Worm (Caenorhabditis elegans) whole organism, early embryonic: ENCODE results near the gene sru-17.

ENCODE experiments used
- B0310.2 ChIP-seq: sonication (generic microtip); optimal IDR thresholded peaks from 2 replicates; lab custom pipeline; 2016; ENCODE audit warnings: mild to moderate bottlenecking, missing genetic modification characterization, missing compliant biosample characterization
- F13C5.2 ChIP-seq: sonication (generic microtip); optimal IDR thresholded peaks from 2 replicates; lab custom pipeline; 2017; ENCODE audit warnings: mild to moderate bottlenecking, missing genetic modification characterization, inconsistent platforms, missing compliant biosample characterization
- aly-1 ChIP-seq: sonication (generic microtip); optimal IDR thresholded peaks from 2 replicates; lab custom pipeline; 2016; ENCODE audit warnings: missing genetic modification characterization, missing compliant biosample characterization
- ama-1 ChIP-seq: fragments of 150-350 bp; optimal IDR thresholded peaks from 2 replicates; lab custom pipeline; 2014
- ceh-13 ChIP-seq: fragments of 200-800 bp; sonication (Bioruptor generic); optimal IDR thresholded peaks from 2 replicates; lab custom pipeline; 2018; ENCODE audit warnings: mild to moderate bottlenecking, missing genetic modification characterization, missing compliant biosample characterization
- ceh-36 ChIP-seq: sonication (generic microtip); optimal IDR thresholded peaks from 2 replicates; lab custom pipeline; 2016; ENCODE audit warnings: missing genetic modification characterization, inconsistent platforms, missing compliant biosample characterization
- ets-7 ChIP-seq: sonication (generic microtip); optimal IDR thresholded peaks from 2 replicates; lab custom pipeline; 2016; ENCODE audit warnings: missing genotype, missing genetic modification characterization, missing compliant biosample characterization
- flt-1 ChIP-seq: fragments of 200-800 bp; sonication (Bioruptor generic); IDR thresholded peaks from 2 replicates; pipeline ENCODE4 v1.3.6; 2022; ENCODE audit warnings: missing genetic modification characterization, missing compliant biosample characterization
- hmbx-1 ChIP-seq: sonication (generic microtip); optimal IDR thresholded peaks from 2 replicates; lab custom pipeline; 2016; ENCODE audit warnings: mild to moderate bottlenecking, missing genetic modification characterization, missing compliant biosample characterization
- hmg-4 ChIP-seq: fragments of 200-800 bp; sonication (Bioruptor generic); optimal IDR thresholded peaks from 2 replicates; lab custom pipeline; 2018; ENCODE audit warnings: mild to moderate bottlenecking, missing genetic modification characterization, missing compliant biosample characterization
- hnd-1 ChIP-seq: sonication (generic microtip); optimal IDR thresholded peaks from 2 replicates; lab custom pipeline; 2016; ENCODE audit warnings: missing genetic modification characterization, missing compliant biosample characterization
- pes-1 ChIP-seq: fragments of 200-800 bp; sonication (Bioruptor generic); IDR thresholded peaks from 2 replicates; pipeline ENCODE4 v1.3.6; 2022; ENCODE audit warnings: missing genetic modification reagents, missing genetic modification characterization, missing compliant biosample characterization
- scrt-1 ChIP-seq: fragments of 200-800 bp; sonication (Bioruptor generic); IDR thresholded peaks from 2 replicates; pipeline ENCODE4 v1.3.6; 2022; ENCODE audit warnings: missing genetic modification characterization, missing compliant biosample characterization
- sea-1 ChIP-seq: fragments of 200-800 bp; sonication (Bioruptor generic); conservative IDR thresholded peaks from 2 replicates; pipeline ENCODE4 v1.3.6; 2022; ENCODE audit warnings: missing genetic modification characterization, missing compliant biosample characterization
- tbx-11 ChIP-seq: fragments of 200-800 bp; sonication (Bioruptor generic); IDR thresholded peaks from 2 replicates; pipeline ENCODE4 v1.3.6; 2022; ENCODE audit warnings: missing genetic modification characterization, missing compliant biosample characterization
- tbx-37 ChIP-seq: fragments of 200-800 bp; sonication (Bioruptor generic); conservative IDR thresholded peaks from 2 replicates; pipeline ENCODE4 v1.3.6; 2022; ENCODE audit warnings: missing genetic modification reagents, missing genetic modification characterization, missing compliant biosample characterization
- tra-4 ChIP-seq: sonication (generic microtip); optimal IDR thresholded peaks from 2 replicates; lab custom pipeline; 2017; ENCODE audit warnings: missing genetic modification characterization, missing compliant biosample characterization

sru-17 gene

DNA sequence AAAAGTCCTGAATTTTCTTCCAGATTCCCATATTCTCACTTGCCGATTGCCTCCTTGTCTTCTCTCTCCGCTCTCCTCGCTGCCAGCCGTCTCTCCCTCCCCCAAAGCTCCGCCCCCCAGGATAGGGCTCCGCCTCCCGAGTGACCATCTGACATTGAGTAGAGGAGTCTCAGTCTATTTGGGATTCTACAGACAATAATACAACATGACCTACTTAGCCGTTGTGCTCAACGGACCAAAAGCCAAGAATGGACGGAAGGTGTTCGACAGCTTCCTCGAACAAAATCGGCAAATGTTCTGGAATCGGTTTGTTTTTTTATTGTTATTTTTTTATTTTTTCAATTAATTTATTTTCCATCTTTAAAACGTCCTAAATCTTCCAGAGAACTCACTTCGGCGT, 36.5 kb downstream of the sru-17 start, which contains the start of gene ham-1:
Gene ham-1 (plus strand): TSS at position 173 of the 400 bp plus-strand sequence.
- TF ChIP-seq tbx-11 (GFP tag; lab: Robert Waterston, UW) (no peak), ets-7 (tag; lab: Kevin White, UChicago) (no peak), F13C5.2 (tag; lab: Kevin White, UChicago) (no peak), ama-1 (lab: Kevin White, UChicago) (no peak), flt-1 (no peak), hnd-1 (tag; lab: Kevin White, UChicago) (no peak), B0310.2 (tag; lab: Kevin White, UChicago) (no peak), ceh-13 (GFP tag; lab: Kevin White, UChicago) (no peak), pes-1 (GFP tag; lab: Robert Waterston, UW) (no peak), hmbx-1 (tag; lab: Kevin White, UChicago) (no peak), tra-4 (no peak), ceh-36 (no peak), hmg-4 (GFP tag; lab: Kevin White, UChicago) (no peak), tbx-37 (no peak), sea-1 (GFP tag; lab: Robert Waterston, UW) (no peak), aly-1 (no peak), scrt-1 (no peak)

DNA sequence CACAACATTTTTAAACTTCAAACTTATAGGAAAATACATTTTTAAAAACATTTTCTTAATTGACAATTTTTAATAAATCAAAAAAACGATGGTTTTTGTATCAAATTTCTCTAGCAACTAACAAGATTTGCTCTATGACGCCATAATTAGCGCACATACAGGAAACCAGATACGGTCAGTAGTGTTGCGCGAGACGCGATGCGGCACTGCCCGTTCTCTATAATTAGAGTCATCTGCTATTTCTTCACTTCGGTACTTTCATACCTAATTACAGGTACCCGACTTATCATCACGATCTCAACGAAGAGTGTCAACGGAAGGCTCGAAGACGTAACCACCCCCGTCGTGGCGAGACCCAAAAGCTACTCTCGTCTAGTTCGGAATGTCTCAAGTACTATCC, 39.1 kb downstream of the sru-17 start:
- TF ChIP-seq sea-1 (GFP tag; lab: Robert Waterston, UW) (no peak), tbx-11 (GFP tag; lab: Robert Waterston, UW) (no peak), B0310.2 (tag; lab: Kevin White, UChicago) (peak; percentile 28), ets-7 (tag; lab: Kevin White, UChicago) (no peak), tbx-37 (no peak), hnd-1 (tag; lab: Kevin White, UChicago) (no peak), scrt-1 (no peak), hmbx-1 (tag; lab: Kevin White, UChicago) (no peak), tra-4 (no peak), flt-1 (0 out of 2 replicates have a peak, but pooled peaks have one; percentile 12), ceh-36 (peak; percentile 5), F13C5.2 (tag; lab: Kevin White, UChicago) (no peak), aly-1 (no peak), hmg-4 (GFP tag; lab: Kevin White, UChicago) (no peak), ceh-13 (GFP tag; lab: Kevin White, UChicago) (no peak), ama-1 (lab: Kevin White, UChicago) (no peak), pes-1 (GFP tag; lab: Robert Waterston, UW) (peak; percentile 24; the same call in 1 of the 2 replicates)

DNA sequence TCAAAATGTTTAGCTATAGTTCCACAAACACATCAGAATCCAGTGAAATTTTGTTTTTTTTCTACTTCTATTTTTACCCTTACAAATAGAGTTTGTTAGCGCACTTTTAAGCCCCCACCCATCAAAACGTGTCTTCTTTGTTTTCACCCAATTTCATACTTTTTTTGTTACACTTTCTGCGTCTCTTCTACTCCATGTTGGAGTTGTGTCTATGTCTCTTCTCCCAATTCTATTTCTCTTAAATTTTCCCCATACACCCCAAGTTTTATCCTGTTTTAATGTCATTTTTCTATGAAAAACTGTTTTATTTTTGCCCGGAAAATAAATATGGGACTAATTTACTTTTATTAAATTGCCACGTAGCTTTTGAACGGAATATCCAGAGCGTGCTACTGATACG, 39.9 kb downstream of the sru-17 start:
- TF ChIP-seq hnd-1 (tag; lab: Kevin White, UChicago) (no peak), F13C5.2 (tag; lab: Kevin White, UChicago) (no peak), B0310.2 (tag; lab: Kevin White, UChicago) (no peak), flt-1 (no peak), scrt-1 (no peak), hmbx-1 (tag; lab: Kevin White, UChicago) (no peak), hmg-4 (GFP tag; lab: Kevin White, UChicago) (no peak), pes-1 (GFP tag; lab: Robert Waterston, UW) (no peak), ets-7 (tag; lab: Kevin White, UChicago) (no peak), ceh-36 (no peak), tra-4 (no peak), ama-1 (lab: Kevin White, UChicago) (no peak)

DNA sequence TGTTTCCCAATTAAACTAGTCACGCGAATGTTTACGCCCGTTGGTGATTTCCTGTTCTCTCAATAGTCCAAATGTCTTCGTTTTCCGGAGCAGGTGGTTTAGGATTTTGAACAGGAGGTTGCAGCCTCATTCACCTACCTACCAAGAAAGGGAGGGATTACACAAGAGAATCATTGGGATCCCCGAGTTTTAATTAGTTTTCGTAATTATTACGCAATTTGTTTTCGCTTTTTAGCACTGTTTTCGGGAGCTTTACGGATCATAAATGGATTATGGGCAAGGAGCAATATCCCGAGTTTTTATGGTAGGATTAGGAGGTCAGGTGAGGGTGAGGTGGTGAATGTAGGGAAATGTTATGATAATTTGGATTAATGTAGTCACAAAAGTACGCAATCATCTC, 40.4 kb downstream of the sru-17 start:
- no peak for TF ChIP-seq tra-4
- no peak for TF ChIP-seq flt-1
- TF ChIP-seq tbx-37: peak; percentile 45; the same call in 1 of the 2 replicates
- no peak for TF ChIP-seq sea-1 (GFP tag; lab: Robert Waterston, UW)
- no peak for TF ChIP-seq hnd-1 (tag; lab: Kevin White, UChicago)
- no peak for TF ChIP-seq tbx-11 (GFP tag; lab: Robert Waterston, UW)
- no peak for TF ChIP-seq scrt-1
- TF ChIP-seq F13C5.2 (tag; lab: Kevin White, UChicago): no peak
- TF ChIP-seq B0310.2 (tag; lab: Kevin White, UChicago): no peak
- peak; percentile 71 for TF ChIP-seq ceh-36
- no peak for TF ChIP-seq ceh-13 (GFP tag; lab: Kevin White, UChicago)
- TF ChIP-seq aly-1: no peak
- no peak for TF ChIP-seq hmbx-1 (tag; lab: Kevin White, UChicago)
- peak; percentile 33; the same call in 1 of the 2 replicates for TF ChIP-seq pes-1 (GFP tag; lab: Robert Waterston, UW)
- TF ChIP-seq hmg-4 (GFP tag; lab: Kevin White, UChicago): peak; percentile 47
- no peak for TF ChIP-seq ets-7 (tag; lab: Kevin White, UChicago)
- peak; percentile 71 for TF ChIP-seq ama-1 (lab: Kevin White, UChicago)

DNA sequence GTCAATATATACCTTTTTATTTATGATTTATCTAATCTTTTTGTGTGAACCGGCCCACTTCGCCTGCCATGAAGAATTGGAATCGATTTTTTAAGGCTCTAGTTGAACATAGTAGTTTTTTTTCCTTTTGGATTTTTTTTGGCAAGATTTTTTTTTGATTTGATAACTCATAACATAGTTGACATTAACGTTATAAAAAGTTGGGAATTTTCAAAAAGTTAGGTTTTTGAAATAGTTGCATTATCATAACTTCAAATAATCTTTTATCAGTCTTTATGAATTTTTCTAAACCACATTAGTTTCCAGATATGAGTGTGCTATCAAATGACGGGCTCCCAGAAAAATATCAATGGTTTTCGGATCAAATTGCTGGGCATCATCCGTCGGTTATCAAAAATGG, 42.3 kb downstream of the sru-17 start, which contains the start of gene ipmk-1:
Gene ipmk-1 (plus strand): TSS at position 301 of the 400 bp plus-strand sequence.
- TF ChIP-seq scrt-1 (no peak), tbx-11 (GFP tag; lab: Robert Waterston, UW) (no peak), hnd-1 (tag; lab: Kevin White, UChicago) (no peak), sea-1 (GFP tag; lab: Robert Waterston, UW) (no peak), tra-4 (no peak), pes-1 (GFP tag; lab: Robert Waterston, UW) (no peak), tbx-37 (no peak), ets-7 (tag; lab: Kevin White, UChicago) (no peak), flt-1 (no peak), hmbx-1 (tag; lab: Kevin White, UChicago) (no peak), hmg-4 (GFP tag; lab: Kevin White, UChicago) (no peak), ceh-13 (GFP tag; lab: Kevin White, UChicago) (no peak), aly-1 (no peak), ceh-36 (no peak), B0310.2 (tag; lab: Kevin White, UChicago) (no peak), F13C5.2 (tag; lab: Kevin White, UChicago) (no peak), ama-1 (lab: Kevin White, UChicago) (no peak)

DNA sequence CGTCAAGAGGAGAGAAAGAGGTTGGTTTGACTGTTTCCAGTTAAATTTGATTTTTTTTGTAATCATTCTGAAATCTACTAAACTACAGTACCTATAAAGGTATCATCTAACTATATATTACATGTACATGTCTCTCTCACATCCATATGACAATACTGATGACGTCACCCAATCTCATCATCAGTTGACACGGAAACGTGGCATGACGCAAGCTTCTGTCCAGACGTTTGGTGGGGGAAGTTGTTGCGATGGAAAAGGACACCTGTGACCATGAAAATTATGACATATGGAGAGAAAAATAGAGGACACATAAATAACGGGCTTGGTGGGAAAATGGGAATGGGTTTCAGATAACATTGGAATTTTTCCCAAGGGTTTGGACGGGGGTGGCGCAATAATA, 43.5 kb downstream of the sru-17 start:
- TF ChIP-seq scrt-1 (no peak), hmbx-1 (tag; lab: Kevin White, UChicago) (no peak), ceh-13 (GFP tag; lab: Kevin White, UChicago) (no peak), flt-1 (no peak), hmg-4 (GFP tag; lab: Kevin White, UChicago) (no peak), tbx-11 (GFP tag; lab: Robert Waterston, UW) (no peak), hnd-1 (tag; lab: Kevin White, UChicago) (no peak), ets-7 (tag; lab: Kevin White, UChicago) (no peak), tbx-37 (no peak), tra-4 (no peak), B0310.2 (tag; lab: Kevin White, UChicago) (no peak), aly-1 (no peak), ceh-36 (no peak), F13C5.2 (tag; lab: Kevin White, UChicago) (no peak), sea-1 (GFP tag; lab: Robert Waterston, UW) (no peak), pes-1 (GFP tag; lab: Robert Waterston, UW) (no peak), ama-1 (lab: Kevin White, UChicago) (no peak)
